Fruit fly (Drosophila melanogaster): Measurements from ENCODE around the gene Sf3b5.

The Sf3b5 gene

DNA sequence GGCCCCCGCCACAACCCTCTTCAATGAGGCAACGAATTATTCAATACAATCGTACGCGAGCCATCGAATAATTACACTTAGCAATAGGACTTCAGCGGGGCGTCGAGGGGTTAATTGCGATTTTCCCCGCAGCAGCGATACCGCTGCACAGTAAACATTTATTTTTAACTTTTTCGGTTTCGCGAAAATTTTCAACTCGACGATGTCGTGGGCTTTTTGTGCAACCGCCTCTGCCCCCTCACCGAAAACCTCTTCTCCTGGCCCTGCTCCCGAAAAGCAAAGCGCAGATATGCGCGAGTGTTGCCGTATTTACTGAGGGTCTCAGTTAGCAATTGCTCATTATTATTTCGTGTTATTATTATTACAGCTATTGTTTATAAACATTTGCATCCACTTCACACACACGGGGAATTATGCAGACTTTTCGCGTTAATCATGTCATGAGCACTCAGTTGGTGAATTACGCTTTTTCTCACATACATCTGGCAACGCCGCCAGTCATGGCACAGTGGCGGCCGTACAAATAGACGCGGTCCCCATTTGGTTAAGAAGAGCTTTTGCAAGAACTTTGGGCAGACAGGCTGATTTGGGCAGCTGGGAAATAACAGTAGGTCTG is 1.3 kb downstream of the Sf3b5 start (continued):
- TF ChIP-seq bcd (GFP tag; optimal IDR thresholded peaks at IDR 0.05) (no peak), Mes4 (GFP tag; optimal IDR thresholded peaks at IDR 0.05) (peak; percentile 64), sna (GFP tag; IDR thresholded peaks at IDR 0.05; ENCODE audit: partially characterized antibody) (0 out of 2 replicates have a peak, but pooled peaks have one; percentile 46), shn (GFP tag; optimal IDR thresholded peaks at IDR 0.05) (peak; percentile 72), p53 (GFP tag; optimal IDR thresholded peaks at IDR 0.05) (peak; percentile 32), peb (GFP tag; IDR thresholded peaks at IDR 0.05) (0 out of 2 replicates have a peak, but pooled peaks have one; percentile 6), CG12071 (GFP tag; optimal IDR thresholded peaks at IDR 0.05) (no peak), trh (GFP tag; optimal IDR thresholded peaks at IDR 0.05) (no peak), CG7372 (GFP tag; IDR thresholded peaks at IDR 0.05) (peak; percentile 34; the same call in 1 of the 2 replicates), CG18262 (tag; optimal IDR thresholded peaks at IDR 0.05) (peak; percentile 37), CG17186 (GFP tag; optimal IDR thresholded peaks at IDR 0.05) (peak; percentile 35), Six4 (GFP tag; optimal IDR thresholded peaks at IDR 0.05) (peak; percentile 57), E2f1 (GFP tag; IDR thresholded peaks at IDR 0.05) (0 out of 2 replicates have a peak, but pooled peaks have one; percentile 11), nerfin-2 (GFP tag; IDR thresholded peaks at IDR 0.05; ENCODE audit: partially characterized antibody) (peak; percentile 14; the same call in 1 of the 2 replicates), Chrac-16 (GFP tag; optimal IDR thresholded peaks at IDR 0.05) (peak; percentile 51), tin (GFP tag; optimal IDR thresholded peaks at IDR 0.05) (peak; percentile 43), slbo (GFP tag; IDR thresholded peaks at IDR 0.05) (peak; percentile 53; the same call in 1 of the 2 replicates), CG4820 (GFP tag; optimal IDR thresholded peaks at IDR 0.05) (peak; percentile 3), ken (GFP tag; IDR thresholded peaks at IDR 0.05) (0 out of 3 replicates have a peak, but pooled peaks have one; percentile 57), pnt (GFP tag; optimal IDR thresholded peaks at IDR 0.05) (peak; percentile 45), so (GFP tag; IDR thresholded peaks at IDR 0.05) (peak; percentile 40; the same call in 1 of the 3 replicates), otp (GFP tag; IDR thresholded peaks at IDR 0.05) (no peak), Adf1 (GFP tag; IDR thresholded peaks at IDR 0.05) (peak; percentile 42; the same call in 1 of the 2 replicates), lov (optimal IDR thresholded peaks at IDR 0.05) (no peak), lov (GFP tag; IDR thresholded peaks at IDR 0.05) (no peak), CG30403 (GFP tag; optimal IDR thresholded peaks at IDR 0.05) (peak; percentile 50), CG16863 (GFP tag; optimal IDR thresholded peaks at IDR 0.05) (peak; percentile 38), ro (GFP tag; IDR thresholded peaks at IDR 0.05) (no peak), dmrt11E (tag; optimal IDR thresholded peaks at IDR 0.05) (peak; percentile 33), CG4404 (GFP tag; IDR thresholded peaks at IDR 0.05) (0 out of 2 replicates have a peak, but pooled peaks have one; percentile 17), Xrp1 (GFP tag; IDR thresholded peaks at IDR 0.05) (0 out of 2 replicates have a peak, but pooled peaks have one; percentile 42), Meics (GFP tag; optimal IDR thresholded peaks at IDR 0.05) (no peak), Bteb2 (GFP tag; optimal IDR thresholded peaks at IDR 0.05) (peak; percentile 60), CG2678 (tag; optimal IDR thresholded peaks at IDR 0.05) (no peak), CG7963 (GFP tag; IDR thresholded peaks at IDR 0.05; ENCODE audit: partially characterized antibody) (no peak), onecut (GFP tag; IDR thresholded peaks at IDR 0.05) (peak; percentile 39; the same call in 1 of the 2 replicates), CG2120 (GFP tag; optimal IDR thresholded peaks at IDR 0.05) (peak; percentile 73), CG6791 (GFP tag; IDR thresholded peaks at IDR 0.05; ENCODE audit: partially characterized antibody) (no peak), chn (GFP tag; optimal IDR thresholded peaks at IDR 0.05) (peak; percentile 64), Atf6 (GFP tag; IDR thresholded peaks at IDR 0.05) (peak; percentile 39; the same call in 1 of the 2 replicates), MESR4 (GFP tag; optimal IDR thresholded peaks at IDR 0.05) (peak; percentile 71), CG13123 (GFP tag; optimal IDR thresholded peaks at IDR 0.05) (peak; percentile 49), Opbp (GFP tag; IDR thresholded peaks at IDR 0.05; ENCODE audit: partially characterized antibody) (0 out of 3 replicates have a peak, but pooled peaks have one; percentile 45), CG7928 (GFP tag; optimal IDR thresholded peaks at IDR 0.05) (peak; percentile 4), Hmx (GFP tag; optimal IDR thresholded peaks at IDR 0.05) (no peak), CG43689 (GFP tag; IDR thresholded peaks at IDR 0.05) (no peak), run (tag; optimal IDR thresholded peaks at IDR 0.05) (no peak), CG12155 (GFP tag; optimal IDR thresholded peaks at IDR 0.05) (peak; percentile 36), da (GFP tag; optimal IDR thresholded peaks at IDR 0.05) (no peak), CG1024 (GFP tag; IDR thresholded peaks at IDR 0.05) (peak; percentile 30; the same call in 1 of the 2 replicates)

Data from whole organism, embryonic.